Fruit fly (Drosophila melanogaster) whole organism, wandering third instar larva: ENCODE data around the gene Lamtor5.

ENCODE experiments used
- Abd-B ChIP-seq: fragments of >200 bp; optimal IDR thresholded peaks from 2 replicates; lab custom pipeline; 2017; ENCODE audit warnings: missing biosample characterization, missing genetic modification characterization
- CG32264 ChIP-seq: fragments of 200-800 bp; sonication (Bioruptor generic); optimal IDR thresholded peaks from 2 replicates; lab custom pipeline; 2016; ENCODE audit warnings: missing biosample characterization, missing genetic modification characterization
- CG9705 ChIP-seq: fragments of 200-800 bp; sonication (Bioruptor generic); optimal IDR thresholded peaks from 2 replicates; lab custom pipeline; 2018; ENCODE audit warnings: missing biosample characterization, mild to moderate bottlenecking, missing genetic modification characterization
- CrebA ChIP-seq: fragments of 200-800 bp; sonication (Bioruptor generic); optimal IDR thresholded peaks from 2 replicates; lab custom pipeline; 2016; ENCODE audit warnings: missing biosample characterization, mild to moderate bottlenecking, missing genetic modification characterization, borderline replicate concordance
- Dfd ChIP-seq: fragments of >200 bp; optimal IDR thresholded peaks from 2 replicates; lab custom pipeline; 2017; ENCODE audit warnings: missing biosample characterization, missing genetic modification characterization
- Dif ChIP-seq: fragments of 200-275, 200-300 bp; sonication (Bioruptor generic); optimal IDR thresholded peaks from 2 replicates; lab custom pipeline; 2018; ENCODE audit warnings: missing biosample characterization, missing genetic modification characterization; ENCODE audit not compliant: partially characterized antibody
- GATAd ChIP-seq: sonication (Bioruptor generic); optimal IDR thresholded peaks from 2 replicates; lab custom pipeline; 2016; ENCODE audit warnings: missing biosample characterization, missing genetic modification characterization
- HLH106 ChIP-seq: fragments of 200-800 bp; optimal IDR thresholded peaks from 3 replicates; lab custom pipeline; 2019; ENCODE audit warnings: missing biosample characterization, mild to moderate bottlenecking, missing genetic modification characterization, moderate library complexity
- Hnf4 ChIP-seq: fragments of 200-800 bp; sonication (Bioruptor generic); optimal IDR thresholded peaks from 2 replicates; lab custom pipeline; 2016; ENCODE audit warnings: missing biosample characterization, mild to moderate bottlenecking, missing genetic modification characterization
- Hr78 ChIP-seq: fragments of >200 bp; optimal IDR thresholded peaks from 2 replicates; lab custom pipeline; 2017; ENCODE audit warnings: missing biosample characterization, missing genetic modification characterization
- Hr83 ChIP-seq: fragments of 200-300 bp; sonication (Bioruptor generic); optimal IDR thresholded peaks from 2 replicates; lab custom pipeline; 2016; ENCODE audit warnings: missing biosample characterization, mild to moderate bottlenecking, missing genetic modification characterization, moderate library complexity; ENCODE audit not compliant: poor library complexity, severe bottlenecking
- Jra ChIP-seq: sonication (Bioruptor generic); optimal IDR thresholded peaks from 2 replicates; lab custom pipeline; 2016; ENCODE audit warnings: missing biosample characterization, missing genetic modification characterization
- Mio ChIP-seq: sonication (Bioruptor generic); optimal IDR thresholded peaks from 2 replicates; lab custom pipeline; 2016; ENCODE audit warnings: missing biosample characterization, missing genetic modification characterization
- Myc ChIP-seq: fragments of >200 bp; optimal IDR thresholded peaks from 2 replicates; lab custom pipeline; 2017
- N ChIP-seq: fragments of >200 bp; optimal IDR thresholded peaks from 2 replicates; lab custom pipeline; 2018; ENCODE audit warnings: missing biosample characterization, missing external identifiers, missing genetic modification characterization
- OdsH ChIP-seq: fragments of 200-800 bp; sonication (Bioruptor generic); optimal IDR thresholded peaks from 2 replicates; lab custom pipeline; 2016; ENCODE audit warnings: missing biosample characterization, mild to moderate bottlenecking, missing genetic modification characterization
- Rel ChIP-seq, 2 experiments: fragments of 200-800 bp; sonication (Bioruptor generic) in 1 of 2; optimal IDR thresholded peaks; 2 replicates in 1 of 2; 3 replicates in 1 of 2; lab custom pipeline; 2016 to 2019; ENCODE audit warnings: mild to moderate bottlenecking in 2 of 2, missing biosample characterization in 2 of 2, missing genetic modification characterization in 2 of 2, moderate library complexity in 1 of 2
- Sp1 ChIP-seq: fragments of 200-800 bp; sonication (Bioruptor generic); optimal IDR thresholded peaks from 3 replicates; lab custom pipeline; 2019; ENCODE audit warnings: missing biosample characterization, mild to moderate bottlenecking, missing genetic modification characterization, moderate library complexity
- Vsx2 ChIP-seq: fragments of 200-300, 225-300 bp; sonication (Bioruptor generic); optimal IDR thresholded peaks from 2 replicates; lab custom pipeline; 2018; ENCODE audit warnings: missing biosample characterization, missing genetic modification characterization; ENCODE audit not compliant: partially characterized antibody
- br ChIP-seq: fragments of 200-800 bp; sonication (Bioruptor generic); optimal IDR thresholded peaks from 2 replicates; lab custom pipeline; 2016; ENCODE audit warnings: missing biosample characterization, missing genetic modification characterization
- brk ChIP-seq: fragments of 200-800 bp; sonication (Bioruptor generic); optimal IDR thresholded peaks from 2 replicates; lab custom pipeline; 2016; ENCODE audit warnings: missing biosample characterization, mild to moderate bottlenecking, missing genetic modification characterization
- dl ChIP-seq, 2 experiments: fragments of 175-275, 200-275 bp in 1 of 2; fragments of 200-275 bp in 1 of 2; sonication (Bioruptor generic); optimal IDR thresholded peaks; lab custom pipeline; 2018; ENCODE audit warnings: mild to moderate bottlenecking in 2 of 2, missing biosample characterization in 2 of 2, missing genetic modification characterization in 2 of 2, moderate library complexity in 2 of 2; ENCODE audit not compliant: partially characterized antibody in 2 of 2, insufficient read depth in 1 of 2
- dmrt93B ChIP-seq: fragments of 200-800 bp; sonication (Bioruptor generic); optimal IDR thresholded peaks from 2 replicates; lab custom pipeline; 2018; ENCODE audit warnings: missing biosample characterization, mild to moderate bottlenecking, missing genetic modification characterization
- dsf ChIP-seq: sonication (Bioruptor generic); optimal IDR thresholded peaks from 2 replicates; lab custom pipeline; 2016; ENCODE audit warnings: missing biosample characterization, missing genetic modification characterization, borderline replicate concordance
- ey ChIP-seq: fragments of 200-800 bp; sonication (Bioruptor generic); optimal IDR thresholded peaks from 2 replicates; lab custom pipeline; 2016; ENCODE audit warnings: missing biosample characterization, missing genetic modification characterization
- foxo ChIP-seq, 2 experiments: fragments of 200-800 bp; sonication (Bioruptor generic); optimal IDR thresholded peaks; 2 replicates in 1 of 2; 3 replicates in 1 of 2; lab custom pipeline; 2016 to 2017; ENCODE audit warnings: missing biosample characterization in 2 of 2, missing genetic modification characterization in 2 of 2
- fru ChIP-seq: fragments of 200-800 bp; sonication (Bioruptor generic); optimal IDR thresholded peaks from 3 replicates; lab custom pipeline; 2016; ENCODE audit warnings: missing biosample characterization, mild to moderate bottlenecking, missing genetic modification characterization
- h ChIP-seq: fragments of 200-800 bp; sonication (Bioruptor generic); optimal IDR thresholded peaks from 3 replicates; lab custom pipeline; 2016; ENCODE audit warnings: missing biosample characterization, mild to moderate bottlenecking, missing genetic modification characterization
- jim ChIP-seq: fragments of 175-275, 200-325 bp; sonication (Bioruptor generic); optimal IDR thresholded peaks from 2 replicates; lab custom pipeline; 2016; ENCODE audit warnings: missing biosample characterization, mild to moderate bottlenecking, missing genetic modification characterization
- lola ChIP-seq: fragments of >200 bp; optimal IDR thresholded peaks from 2 replicates; lab custom pipeline; 2017; ENCODE audit warnings: missing biosample characterization, missing genetic modification characterization
- pan ChIP-seq: fragments of >200 bp; optimal IDR thresholded peaks from 2 replicates; lab custom pipeline; 2017
- rgr ChIP-seq: fragments of 200-800 bp; sonication (Bioruptor generic); optimal IDR thresholded peaks from 3 replicates; lab custom pipeline; 2016; ENCODE audit warnings: missing biosample characterization, mild to moderate bottlenecking, missing genetic modification characterization
- sage ChIP-seq: fragments of 200-800 bp; sonication (Bioruptor generic); optimal IDR thresholded peaks from 2 replicates; lab custom pipeline; 2016; ENCODE audit warnings: missing biosample characterization, mild to moderate bottlenecking, missing genetic modification characterization
- sv ChIP-seq: fragments of 200-800 bp; sonication (Bioruptor generic); optimal IDR thresholded peaks from 3 replicates; lab custom pipeline; 2016; ENCODE audit warnings: missing biosample characterization, missing genetic modification characterization
- tai ChIP-seq: sonication (Bioruptor generic); optimal IDR thresholded peaks from 2 replicates; lab custom pipeline; 2016; ENCODE audit warnings: missing biosample characterization, missing genetic modification characterization
- usp ChIP-seq: fragments of >200 bp; optimal IDR thresholded peaks from 2 replicates; lab custom pipeline; 2017; ENCODE audit warnings: missing biosample characterization, missing genetic modification characterization
- woc ChIP-seq: sonication (Bioruptor generic); optimal IDR thresholded peaks from 2 replicates; lab custom pipeline; 2016; ENCODE audit warnings: missing biosample characterization, mild to moderate bottlenecking, missing genetic modification characterization

Gene Lamtor5

dm6 chrX:1893532-1893931, 34.8 kb upstream of the Lamtor5 start:
- TF ChIP-seq dl (GFP tag; optimal IDR thresholded peaks at IDR 0.05; lab: Kevin White, UChicago; ENCODE audit: insufficient read depth in 1 of 2, partially characterized antibody in 2 of 2) = no peak
- TF ChIP-seq Rel (GFP tag; optimal IDR thresholded peaks at IDR 0.05; lab: Kevin White, UChicago) = no peak
- TF ChIP-seq Rel (tag; optimal IDR thresholded peaks at IDR 0.05; lab: Kevin White, UChicago) = no peak

- peak; percentile 58 for TF ChIP-seq HLH106 (tag; lab: Kevin White, UChicago)
- TF ChIP-seq Sp1 (GFP tag; lab: Kevin White, UChicago) = peak; percentile 43
- TF ChIP-seq ey = no peak
- TF ChIP-seq Hr78 (GFP tag; lab: Kevin White, UChicago) = no peak
- TF ChIP-seq sage (GFP tag; lab: Kevin White, UChicago) = no peak
- no peak for TF ChIP-seq dsf (GFP tag; lab: Kevin White, UChicago)
- no peak for TF ChIP-seq N (GFP tag; lab: Kevin White, UChicago)
- no peak for TF ChIP-seq CrebA
- peak; percentile 63 for TF ChIP-seq Myc (lab: Kevin White, UChicago)
- no peak for TF ChIP-seq Jra (GFP tag; lab: Kevin White, UChicago)
- TF ChIP-seq Rel (GFP tag; optimal IDR thresholded peaks at IDR 0.05; lab: Kevin White, UChicago) = no peak
- peak; percentile 52 for TF ChIP-seq Rel (tag; optimal IDR thresholded peaks at IDR 0.05; lab: Kevin White, UChicago)
- no peak for TF ChIP-seq OdsH (GFP tag; lab: Kevin White, UChicago)
- TF ChIP-seq CG32264 (GFP tag; lab: Kevin White, UChicago) = no peak
- no peak for TF ChIP-seq Abd-B (GFP tag; lab: Kevin White, UChicago)
- TF ChIP-seq CG9705 = peak; percentile 33
- TF ChIP-seq dl (GFP tag; optimal IDR thresholded peaks at IDR 0.05; lab: Kevin White, UChicago; ENCODE audit: insufficient read depth in 1 of 2, partially characterized antibody in 2 of 2) = no peak
- TF ChIP-seq fru = no peak
- no peak for TF ChIP-seq brk (GFP tag; lab: Kevin White, UChicago)
- no peak for TF ChIP-seq sv (GFP tag; lab: Kevin White, UChicago)
- no peak for TF ChIP-seq h
- no peak for TF ChIP-seq jim
- no peak for TF ChIP-seq dmrt93B (GFP tag; lab: Kevin White, UChicago)
- TF ChIP-seq Vsx2 (GFP tag; lab: Kevin White, UChicago) = no peak
- TF ChIP-seq pan (lab: Kevin White, UChicago) = no peak
Observed at dm6 chrX:1889926-1890325, 31.2 kb upstream of the Lamtor5 start, which contains the start of the genes trr and mRpL16. Gene trr, minus strand, starts transcription at chrX:1889950. Gene mRpL16, plus strand, starts transcription at chrX:1890256.

dm6 chrX:1880779-1881178, 22.0 kb upstream of the Lamtor5 start:
- TF ChIP-seq usp (GFP tag; lab: Kevin White, UChicago) (no peak), Hr78 (GFP tag; lab: Kevin White, UChicago) (no peak), Abd-B (GFP tag; lab: Kevin White, UChicago) (no peak), Vsx2 (GFP tag; lab: Kevin White, UChicago) (no peak), br (GFP tag; lab: Kevin White, UChicago) (no peak), Dif (GFP tag; lab: Kevin White, UChicago) (no peak), N (GFP tag; lab: Kevin White, UChicago) (no peak), brk (GFP tag; lab: Kevin White, UChicago) (no peak), sv (GFP tag; lab: Kevin White, UChicago) (no peak), woc (GFP tag; lab: Kevin White, UChicago) (no peak), jim (no peak), dsf (GFP tag; lab: Kevin White, UChicago) (no peak), foxo (GFP tag; optimal IDR thresholded peaks at IDR 0.05; lab: Kevin White, UChicago) (no peak)

- TF ChIP-seq N (GFP tag; lab: Kevin White, UChicago) = no peak
- no peak for TF ChIP-seq Abd-B (GFP tag; lab: Kevin White, UChicago)
- TF ChIP-seq Sp1 (GFP tag; lab: Kevin White, UChicago) = peak; percentile 34
- TF ChIP-seq jim = no peak
- TF ChIP-seq h = peak; percentile 32
- no peak for TF ChIP-seq Hr83 (GFP tag; lab: Kevin White, UChicago)
- TF ChIP-seq Dfd (GFP tag; lab: Kevin White, UChicago) = no peak
- no peak for TF ChIP-seq tai
- TF ChIP-seq fru = peak; percentile 51
- no peak for TF ChIP-seq dsf (GFP tag; lab: Kevin White, UChicago)
- TF ChIP-seq Mio (GFP tag; lab: Kevin White, UChicago) = no peak
- TF ChIP-seq pan (lab: Kevin White, UChicago) = no peak
- TF ChIP-seq sage (GFP tag; lab: Kevin White, UChicago) = no peak
- peak; percentile 41 for TF ChIP-seq rgr
- TF ChIP-seq usp (GFP tag; lab: Kevin White, UChicago) = no peak
- TF ChIP-seq brk (GFP tag; lab: Kevin White, UChicago) = no peak
- TF ChIP-seq br (GFP tag; lab: Kevin White, UChicago) = peak; percentile 34
- no peak for TF ChIP-seq Hnf4 (GFP tag; lab: Kevin White, UChicago)
- TF ChIP-seq ey = peak; percentile 18
- TF ChIP-seq GATAd (GFP tag; lab: Kevin White, UChicago) = no peak
- TF ChIP-seq lola (GFP tag; lab: Kevin White, UChicago) = no peak
- TF ChIP-seq Vsx2 (GFP tag; lab: Kevin White, UChicago) = no peak
- no peak for TF ChIP-seq Myc (lab: Kevin White, UChicago)
- TF ChIP-seq Rel (GFP tag; optimal IDR thresholded peaks at IDR 0.05; lab: Kevin White, UChicago) = no peak
- no peak for TF ChIP-seq Rel (tag; optimal IDR thresholded peaks at IDR 0.05; lab: Kevin White, UChicago)
- peak; percentile 53 for TF ChIP-seq HLH106 (tag; lab: Kevin White, UChicago)
- peak in 1 of 2 experiments; percentile 50 for TF ChIP-seq foxo (GFP tag; optimal IDR thresholded peaks at IDR 0.05; lab: Kevin White, UChicago)
- TF ChIP-seq Jra (GFP tag; lab: Kevin White, UChicago) = no peak
- TF ChIP-seq Hr78 (GFP tag; lab: Kevin White, UChicago) = no peak
- no peak for TF ChIP-seq OdsH (GFP tag; lab: Kevin White, UChicago)
- TF ChIP-seq CG9705 = peak; percentile 7
- TF ChIP-seq CG32264 (GFP tag; lab: Kevin White, UChicago) = no peak
- no peak for TF ChIP-seq Dif (GFP tag; lab: Kevin White, UChicago)
- no peak for TF ChIP-seq sv (GFP tag; lab: Kevin White, UChicago)
- TF ChIP-seq woc (GFP tag; lab: Kevin White, UChicago) = peak; percentile 17
Observed at dm6 chrX:1880139-1880556, 21.4 kb upstream of the Lamtor5 start, which contains the start of gene Coa8. Gene Coa8, plus strand, starts transcription at chrX:1880282.
